Worm (Caenorhabditis elegans) whole organism, late embryonic: Measurements from ENCODE around the gene oac-55.

ENCODE experiments used
- C38D4.7 ChIP-seq: fragments of 200-800 bp; sonication (Bioruptor generic); optimal IDR thresholded peaks from 2 replicates; lab custom pipeline; 2018; ENCODE audit warnings: mild to moderate bottlenecking, missing genetic modification characterization, moderate library complexity, missing compliant biosample characterization
- ceh-2 ChIP-seq: sonication (generic microtip); optimal IDR thresholded peaks from 2 replicates; lab custom pipeline; 2016; ENCODE audit warnings: missing genotype, missing genetic modification characterization, missing compliant biosample characterization
- elt-2 ChIP-seq: sonication (generic microtip); optimal IDR thresholded peaks from 2 replicates; lab custom pipeline; 2016; ENCODE audit warnings: missing genetic modification reagents, missing genetic modification characterization, missing compliant biosample characterization
- elt-4 ChIP-seq: sonication (generic microtip); optimal IDR thresholded peaks from 2 replicates; lab custom pipeline; 2016; ENCODE audit warnings: missing genetic modification characterization, missing compliant biosample characterization
- ets-4 ChIP-seq: sonication (generic microtip); optimal IDR thresholded peaks from 2 replicates; lab custom pipeline; 2016; ENCODE audit warnings: missing genetic modification characterization, missing compliant biosample characterization
- fkh-10 ChIP-seq: fragments of 150-350 bp; optimal IDR thresholded peaks from 2 replicates; lab custom pipeline; 2014; ENCODE audit warnings: missing biosample characterization, missing genetic modification reagents, missing genetic modification characterization
- sox-4 ChIP-seq: sonication (generic microtip); optimal IDR thresholded peaks from 2 replicates; lab custom pipeline; 2017; ENCODE audit warnings: mild to moderate bottlenecking, missing genetic modification characterization, inconsistent platforms, missing compliant biosample characterization

DNA sequence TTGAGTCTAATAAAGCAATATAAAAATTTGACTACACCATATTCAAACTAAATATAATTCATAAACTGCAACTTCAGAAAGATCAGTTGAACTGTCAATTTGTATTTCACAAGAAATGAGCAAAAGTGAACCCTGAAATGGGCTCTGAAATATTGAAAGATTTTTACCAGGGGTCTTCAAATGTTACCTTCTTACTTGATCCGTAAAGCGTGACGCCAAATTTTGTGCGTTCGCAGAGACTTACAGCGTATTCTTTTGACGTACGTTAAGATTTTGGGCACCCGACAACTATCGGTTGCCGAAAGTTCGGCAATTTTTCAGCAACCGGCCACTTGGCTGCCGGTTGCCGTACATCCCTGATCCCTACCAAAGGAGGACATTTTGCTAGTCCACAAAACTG is 49.1 kb downstream of the oac-55 start:
- TF ChIP-seq ceh-2 (tag; lab: Kevin White, UChicago) (no peak), fkh-10 (GFP tag; lab: Kevin White, UChicago) (no peak), C38D4.7 (GFP tag; lab: Kevin White, UChicago) (no peak), elt-2 (tag; lab: Kevin White, UChicago) (no peak), elt-4 (tag; lab: Kevin White, UChicago) (no peak), sox-4 (tag; lab: Kevin White, UChicago) (no peak), ets-4 (tag; lab: Kevin White, UChicago) (no peak)
